Fruit fly (Drosophila melanogaster) S2 (cell line): ENCODE results near the gene Ubqn.
A peak's percentile ranks its signal among the peaks of the same experiment; 100 is the strongest.

Experiments
- CG8478 ChIP-seq: fragments of >200 bp; optimal IDR thresholded peaks from 2 replicates; lab custom pipeline; 2018
- CTCF ChIP-seq, 2 experiments: fragments of >200 bp; optimal IDR thresholded peaks; 2 replicates each; lab custom pipeline; 2018

Gene Ubqn

DNA sequence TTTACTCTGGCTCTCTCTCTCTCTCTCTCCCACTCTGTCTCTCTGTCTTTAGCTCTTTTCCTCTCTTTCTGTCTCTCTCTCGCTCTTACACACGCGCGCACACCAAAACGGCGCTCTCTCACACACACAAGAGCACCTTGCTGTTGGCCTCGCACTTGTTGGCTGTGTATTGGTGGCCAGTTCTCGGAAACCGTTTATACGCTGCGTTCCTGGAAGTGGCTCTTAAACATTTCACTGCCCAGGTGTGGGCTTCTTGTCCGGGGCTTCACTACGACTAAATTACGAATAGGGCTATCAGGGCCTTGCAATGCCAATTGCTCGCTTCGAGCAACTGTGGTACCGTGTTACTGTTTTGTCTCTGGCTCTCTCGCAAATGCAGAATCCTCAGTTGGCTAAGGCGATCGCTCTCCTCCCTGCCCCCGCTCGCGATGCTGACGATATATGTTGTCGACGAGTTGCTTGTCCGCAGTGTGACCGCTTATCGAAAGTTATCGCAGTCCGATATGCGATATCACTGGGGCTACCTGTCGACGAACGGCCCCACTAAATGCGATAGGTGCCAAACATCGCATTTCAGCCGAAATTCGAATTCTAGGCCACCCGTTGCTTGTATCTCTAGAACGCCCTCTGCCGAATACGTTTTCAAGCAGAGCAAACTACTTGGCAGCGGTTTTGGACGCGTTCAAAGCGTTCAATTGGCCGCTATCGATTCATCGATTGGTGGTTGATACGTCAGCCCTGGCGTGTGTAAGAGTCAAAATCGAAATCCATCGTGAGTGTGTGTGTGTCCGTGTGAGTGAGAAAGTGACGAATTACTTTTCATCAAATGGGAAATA lies at the start of gene Ubqn, which contains the start of gene dome:
Gene Ubqn (plus strand): TSS at position 769 of the 836 bp plus-strand sequence.
Gene dome (minus strand): TSS at position 479 of the 836 bp plus-strand sequence.
- TF ChIP-seq CTCF (optimal IDR thresholded peaks at IDR 0.05; lab: Kevin White, UChicago) (peak; percentile 64 to 83), CG8478 (lab: Kevin White, UChicago) (no peak)

dm6 chrX:19637002-19637420 lies 46.6 kb upstream of the Ubqn start:
- TF ChIP-seq CTCF (optimal IDR thresholded peaks at IDR 0.05; lab: Kevin White, UChicago): no peak
- no peak for TF ChIP-seq CG8478 (lab: Kevin White, UChicago)

DNA sequence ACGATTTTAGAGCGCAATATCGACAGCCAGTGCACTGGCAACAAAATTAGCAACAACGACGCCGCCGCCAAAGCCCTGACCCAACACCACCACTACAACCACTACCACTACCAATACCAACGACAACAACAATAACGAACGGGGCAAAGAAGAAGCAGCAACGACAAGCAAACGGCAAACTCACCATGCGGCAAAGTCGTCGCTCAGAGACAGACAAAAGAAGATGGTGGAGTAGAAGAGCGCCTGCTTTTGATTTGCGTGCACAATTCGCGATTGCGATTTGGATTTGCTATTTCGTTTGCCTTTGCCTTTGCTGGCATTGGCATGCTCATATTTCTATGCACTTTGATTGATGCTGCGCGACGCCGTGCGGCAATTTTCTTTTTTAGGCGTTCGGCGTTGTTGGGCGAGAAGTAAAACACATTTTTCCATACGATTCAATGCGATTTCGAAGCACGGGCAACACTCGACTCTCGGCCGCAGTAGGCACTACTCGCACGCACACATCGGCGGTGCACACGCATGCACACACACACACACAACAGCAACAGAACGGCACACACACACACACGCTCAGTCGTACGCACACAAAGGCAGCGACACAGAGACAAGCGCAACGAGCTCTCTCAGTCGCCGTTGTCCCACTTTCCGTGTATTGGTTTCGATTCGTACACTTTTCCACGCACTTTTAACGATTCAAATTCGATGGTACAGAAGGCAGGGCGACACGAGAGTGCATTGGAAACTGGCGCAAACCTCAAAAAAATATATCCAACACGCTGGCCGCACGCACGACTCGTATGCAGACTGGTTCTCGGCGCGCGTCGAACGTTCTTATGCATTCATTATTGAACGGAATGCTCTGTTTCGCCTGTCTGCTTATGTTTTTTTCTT lies 45.9 kb upstream of the Ubqn start:
- TF ChIP-seq CTCF (optimal IDR thresholded peaks at IDR 0.05; lab: Kevin White, UChicago): no peak
- peak; percentile 53 for TF ChIP-seq CG8478 (lab: Kevin White, UChicago)

- TF ChIP-seq CG8478 (lab: Kevin White, UChicago): no peak
- TF ChIP-seq CTCF (optimal IDR thresholded peaks at IDR 0.05; lab: Kevin White, UChicago): peak; percentile 19 to 48
Measured at dm6 chrX:19638328-19638940, 45.2 kb upstream of the Ubqn start, which contains the start of gene Rcd-1. Gene Rcd-1 (plus strand): TSS chrX:19638767.

dm6 chrX:19640707-19641248 lies 42.8 kb upstream of the Ubqn start:
- no peak for TF ChIP-seq CTCF (optimal IDR thresholded peaks at IDR 0.05; lab: Kevin White, UChicago)
- TF ChIP-seq CG8478 (lab: Kevin White, UChicago): no peak

DNA sequence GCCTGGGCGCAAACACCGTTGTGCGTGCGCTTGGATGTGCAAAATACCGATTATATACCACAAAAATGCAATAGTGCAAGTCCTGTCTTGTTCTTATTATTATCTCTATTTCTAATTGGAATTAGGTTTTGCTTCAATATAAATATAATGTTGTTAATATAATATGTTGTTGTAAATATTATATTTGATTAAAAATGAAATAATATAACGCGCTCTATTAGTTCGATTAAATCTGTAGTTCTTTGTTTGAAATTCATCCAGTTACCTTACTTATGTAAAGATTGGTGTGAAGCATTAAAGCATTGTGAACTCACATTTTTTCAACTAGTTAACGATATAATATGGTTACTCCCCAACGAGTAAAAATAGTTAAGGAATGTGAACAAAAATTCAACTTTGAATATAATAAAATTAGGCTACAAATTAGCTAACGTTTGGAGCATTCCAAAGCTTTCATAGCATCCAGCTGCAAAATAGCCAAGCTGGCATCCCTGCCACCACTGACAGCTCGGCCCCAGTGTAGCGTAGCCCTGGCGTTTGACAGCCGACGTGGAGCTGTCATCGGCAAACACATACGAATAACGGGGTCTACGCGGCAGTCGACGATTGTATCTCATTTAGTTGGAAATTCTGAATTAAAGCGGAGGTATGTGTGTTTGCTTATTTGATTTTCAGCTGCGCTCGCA lies 40.6 kb upstream of the Ubqn start, which contains the start of the genes CG12237 and Sec61gamma:
Gene CG12237 (minus strand): TSS at position 51 of the 686 bp plus-strand sequence.
Gene Sec61gamma (plus strand): TSS at position 509 of the 686 bp plus-strand sequence.
- no peak for TF ChIP-seq CTCF (optimal IDR thresholded peaks at IDR 0.05; lab: Kevin White, UChicago)
- TF ChIP-seq CG8478 (lab: Kevin White, UChicago): no peak

- TF ChIP-seq CG8478 (lab: Kevin White, UChicago): no peak
- TF ChIP-seq CTCF (optimal IDR thresholded peaks at IDR 0.05; lab: Kevin White, UChicago): no peak
Measured at dm6 chrX:19645873-19646541, 37.6 kb upstream of the Ubqn start, which contains the start of gene Arp10. Gene Arp10 (minus strand): TSS chrX:19646176.

dm6 chrX:19651757-19652419 lies 31.7 kb upstream of the Ubqn start, which contains the start of the genes Ranbp21 and Elys:
Gene Ranbp21 (minus strand): TSS chrX:19652269.
Gene Elys (plus strand): TSS chrX:19652305.
- TF ChIP-seq CG8478 (lab: Kevin White, UChicago) (no peak), CTCF (optimal IDR thresholded peaks at IDR 0.05; lab: Kevin White, UChicago) (peak in 1 of 2 experiments; percentile 23)

- TF ChIP-seq CG8478 (lab: Kevin White, UChicago) (no peak), CTCF (optimal IDR thresholded peaks at IDR 0.05; lab: Kevin White, UChicago) (no peak)
Measured at dm6 chrX:19662583-19663195, 20.9 kb upstream of the Ubqn start.

- TF ChIP-seq CG8478 (lab: Kevin White, UChicago) (no peak), CTCF (optimal IDR thresholded peaks at IDR 0.05; lab: Kevin White, UChicago) (no peak)
Measured at dm6 chrX:19663196-19663858, 20.3 kb upstream of the Ubqn start.
